Worm (Caenorhabditis elegans) whole organism, L4 larva: Measurements from ENCODE around the gene srj-19.

Experiments used
- F10B5.3 ChIP-seq: sonication (generic microtip); optimal IDR thresholded peaks from 2 replicates; lab custom pipeline; 2016; ENCODE audit warnings: mild to moderate bottlenecking, missing genetic modification characterization, missing compliant biosample characterization
- F44E2.7 ChIP-seq: fragments of 200-800 bp; sonication (Bioruptor generic); IDR thresholded peaks from 2 replicates; pipeline ENCODE4 v2.1.2; 2022; ENCODE audit warnings: missing genetic modification characterization, missing compliant biosample characterization
- R02D3.7 ChIP-seq: fragments of 150-350 bp; sonication (generic microtip); optimal IDR thresholded peaks from 3 replicates; lab custom pipeline; 2014; ENCODE audit warnings: missing biosample characterization, missing genetic modification characterization
- T20F7.1 ChIP-seq: fragments of 200-800 bp; sonication (Bioruptor generic); optimal IDR thresholded peaks from 2 replicates; lab custom pipeline; 2018; ENCODE audit warnings: mild to moderate bottlenecking, missing genetic modification characterization, missing compliant biosample characterization
- T26A8.4 ChIP-seq: fragments of 200-800 bp; sonication (Bioruptor generic); IDR thresholded peaks from 2 replicates; pipeline ENCODE4 v1.3.6; 2022; ENCODE audit warnings: missing genetic modification characterization, missing compliant biosample characterization
- Y75B8A.6 ChIP-seq: fragments of 200-800 bp; sonication (Bioruptor generic); IDR thresholded peaks from 2 replicates; pipeline ENCODE4 v1.3.6; 2022; ENCODE audit warnings: missing genetic modification reagents, missing genetic modification characterization, missing compliant biosample characterization
- ZK337.2 ChIP-seq: fragments of 200-800 bp; sonication (Bioruptor generic); IDR thresholded peaks from 2 replicates; pipeline ENCODE4 v1.3.6; 2022; ENCODE audit warnings: missing genetic modification reagents, missing genetic modification characterization, missing compliant biosample characterization
- ZK546.5 ChIP-seq, 2 experiments: sonication (generic microtip); optimal IDR thresholded peaks; 2 replicates each; lab custom pipeline; 2017; ENCODE audit warnings: missing biosample characterization in 2 of 2, missing genetic modification characterization in 2 of 2
- aha-1 ChIP-seq: fragments of 150-350 bp; peaks from one replicate; lab custom pipeline; 2014; ENCODE audit warnings: missing biosample characterization, missing genetic modification characterization
- ceh-20 ChIP-seq: fragments of 200-800 bp; sonication (Bioruptor generic); IDR thresholded peaks from 2 replicates; pipeline ENCODE4 v1.3.6; 2022; ENCODE audit warnings: missing genetic modification reagents, missing genetic modification characterization, missing compliant biosample characterization
- ceh-28 ChIP-seq: fragments of 150-350 bp; optimal IDR thresholded peaks from 2 replicates; lab custom pipeline; 2014; ENCODE audit warnings: missing biosample characterization, missing genetic modification reagents, missing genetic modification characterization
- ceh-32 ChIP-seq: sonication (generic microtip); optimal IDR thresholded peaks from 2 replicates; lab custom pipeline; 2016; ENCODE audit warnings: mild to moderate bottlenecking, missing genetic modification characterization, missing compliant biosample characterization; ENCODE audit not compliant: poor library complexity
- ceh-62 ChIP-seq: sonication (generic microtip); optimal IDR thresholded peaks from 2 replicates; lab custom pipeline; 2017; ENCODE audit warnings: missing biosample characterization, missing genetic modification characterization
- daf-16 ChIP-seq, 3 experiments: sonication (generic microtip); optimal IDR thresholded peaks; 2 replicates each; lab custom pipeline; 2016 to 2017; ENCODE audit warnings: missing genetic modification characterization in 3 of 3, missing genetic modification reagents in 3 of 3, mild to moderate bottlenecking in 2 of 3, missing compliant biosample characterization in 2 of 3, missing biosample characterization in 1 of 3, moderate library complexity in 1 of 3
- dmd-9 ChIP-seq: fragments of 200-800 bp; sonication (Bioruptor generic); IDR thresholded peaks from 2 replicates; pipeline ENCODE4 v1.3.6; 2022; ENCODE audit warnings: missing genetic modification reagents, missing genetic modification characterization, missing compliant biosample characterization
- dve-1 ChIP-seq: sonication (generic microtip); optimal IDR thresholded peaks from 2 replicates; lab custom pipeline; 2017; ENCODE audit warnings: antibody characterized with exemption, mild to moderate bottlenecking, missing genetic modification characterization, missing compliant biosample characterization; ENCODE audit not compliant: insufficient read depth
- egl-27 ChIP-seq: sonication (generic microtip); optimal IDR thresholded peaks from 3 replicates; lab custom pipeline; 2017; ENCODE audit warnings: missing biosample characterization, missing genetic modification reagents, missing genetic modification characterization
- egl-43 ChIP-seq: fragments of 200-800 bp; sonication (Bioruptor generic); IDR thresholded peaks from 2 replicates; pipeline ENCODE4 v1.3.6; 2022; ENCODE audit warnings: missing genetic modification reagents, missing genetic modification characterization, missing compliant biosample characterization
- fos-1 ChIP-seq: fragments of 150-350 bp; optimal IDR thresholded peaks from 2 replicates; lab custom pipeline; 2014; ENCODE audit warnings: missing biosample characterization, missing genetic modification characterization
- hlh-11 ChIP-seq: fragments of 200-800 bp; sonication (Bioruptor generic); optimal IDR thresholded peaks from 2 replicates; lab custom pipeline; 2018; ENCODE audit warnings: mild to moderate bottlenecking, missing genetic modification characterization, missing compliant biosample characterization
- hlh-30 ChIP-seq: sonication (generic microtip); optimal IDR thresholded peaks from 2 replicates; lab custom pipeline; 2017; ENCODE audit warnings: antibody characterized with exemption, mild to moderate bottlenecking, missing genetic modification characterization, missing compliant biosample characterization; ENCODE audit not compliant: insufficient read depth
- hmg-1.1 ChIP-seq: fragments of 200-800 bp; sonication (Bioruptor generic); IDR thresholded peaks from 2 replicates; pipeline ENCODE4 v1.3.6; 2022; ENCODE audit warnings: missing genetic modification reagents, missing genetic modification characterization, missing compliant biosample characterization
- lin-1 ChIP-seq: fragments of 200-800 bp; sonication (Bioruptor generic); IDR thresholded peaks from 2 replicates; pipeline ENCODE4 v1.3.6; 2022; ENCODE audit warnings: missing genetic modification reagents, missing genetic modification characterization, missing compliant biosample characterization
- lin-13 ChIP-seq: fragments of 150-350 bp; optimal IDR thresholded peaks from 2 replicates; lab custom pipeline; 2014; ENCODE audit warnings: missing biosample characterization, missing genetic modification reagents, missing genetic modification characterization
- lin-29 ChIP-seq: fragments of 200-800 bp; sonication (Bioruptor generic); IDR thresholded peaks from 2 replicates; pipeline ENCODE4 v1.3.6; 2022; ENCODE audit warnings: missing genetic modification reagents, missing genetic modification characterization, missing compliant biosample characterization
- lin-38 ChIP-seq: fragments of 200-800 bp; sonication (Bioruptor generic); IDR thresholded peaks from 2 replicates; pipeline ENCODE4 v1.3.6; 2022; ENCODE audit warnings: missing genetic modification reagents, missing genetic modification characterization, missing compliant biosample characterization
- lsy-2 ChIP-seq, 2 experiments: fragments of 150-350 bp in 1 of 2; sonication (generic microtip) in 1 of 2; optimal IDR thresholded peaks; 2 replicates each; lab custom pipeline; 2014 to 2017; ENCODE audit warnings: missing biosample characterization in 2 of 2, missing genetic modification characterization in 2 of 2
- madf-9 ChIP-seq: fragments of 200-800 bp; sonication (Bioruptor generic); conservative IDR thresholded peaks from 2 replicates; pipeline ENCODE4 v1.3.6; 2022; ENCODE audit warnings: missing genetic modification reagents, missing genetic modification characterization, missing compliant biosample characterization
- mdt-29 ChIP-seq: fragments of 200-800 bp; sonication (Bioruptor generic); IDR thresholded peaks from 2 replicates; pipeline ENCODE4 v1.3.6; 2022; ENCODE audit warnings: missing genetic modification reagents, missing genetic modification characterization, missing compliant biosample characterization
- mep-1 ChIP-seq: fragments of 150-350 bp; sonication (generic microtip); optimal IDR thresholded peaks from 3 replicates; lab custom pipeline; 2014; ENCODE audit warnings: missing biosample characterization, missing genetic modification characterization
- mes-2 ChIP-seq: sonication (generic microtip); optimal IDR thresholded peaks from 2 replicates; lab custom pipeline; 2016; ENCODE audit warnings: missing genotype, mild to moderate bottlenecking, missing genetic modification characterization, missing compliant biosample characterization; ENCODE audit not compliant: poor library complexity, severe bottlenecking
- mxl-2 ChIP-seq: fragments of 200-800 bp; sonication (Bioruptor generic); conservative IDR thresholded peaks from 2 replicates; pipeline ENCODE4 v1.3.6; 2022; ENCODE audit warnings: missing genetic modification reagents, missing genetic modification characterization, missing compliant biosample characterization
- nhr-102 ChIP-seq: sonication (generic microtip); optimal IDR thresholded peaks from 2 replicates; lab custom pipeline; 2016; ENCODE audit warnings: mild to moderate bottlenecking, missing genetic modification characterization, moderate library complexity, missing compliant biosample characterization
- nhr-11 ChIP-seq: fragments of 150-350 bp; optimal IDR thresholded peaks from 2 replicates; lab custom pipeline; 2014; ENCODE audit warnings: missing biosample characterization, missing genetic modification characterization
- nhr-25 ChIP-seq: sonication (generic microtip); optimal IDR thresholded peaks from 2 replicates; lab custom pipeline; 2017; ENCODE audit warnings: missing genetic modification characterization, mild to moderate bottlenecking, missing compliant biosample characterization, antibody characterized with exemption, moderate library complexity, borderline replicate concordance; ENCODE audit not compliant: insufficient read depth
- nhr-42 ChIP-seq: fragments of 200-800 bp; sonication (Bioruptor generic); IDR thresholded peaks from 2 replicates; pipeline ENCODE4 v1.3.6; 2022; ENCODE audit warnings: missing genetic modification characterization, missing compliant biosample characterization
- nhr-76 ChIP-seq: fragments of 150-350 bp; optimal IDR thresholded peaks from 2 replicates; lab custom pipeline; 2014; ENCODE audit warnings: missing biosample characterization, missing genetic modification characterization
- pha-4 ChIP-seq, 2 experiments: fragments of 150-350 bp in 1 of 2; fragments of 200-800 bp in 1 of 2; sonication (Bioruptor generic) in 1 of 2; IDR thresholded peaks in 1 of 2; optimal IDR thresholded peaks in 1 of 2; 2 replicates each; pipeline versions ENCODE4 v1.3.6 to Lab custom; 2014 to 2022; ENCODE audit warnings: missing genetic modification characterization in 2 of 2, missing genetic modification reagents in 2 of 2, missing biosample characterization in 1 of 2, missing compliant biosample characterization in 1 of 2
- rbr-2 ChIP-seq: sonication (generic microtip); optimal IDR thresholded peaks from 2 replicates; lab custom pipeline; 2016; ENCODE audit warnings: missing genotype, missing genetic modification characterization, missing compliant biosample characterization
- snpc-1.2 ChIP-seq: fragments of 200-800 bp; sonication (Bioruptor generic); IDR thresholded peaks from 2 replicates; pipeline ENCODE4 v1.3.6; 2022; ENCODE audit warnings: missing genetic modification reagents, missing genetic modification characterization, missing compliant biosample characterization
- snpc-4 ChIP-seq: fragments of 150-350 bp; optimal IDR thresholded peaks from 2 replicates; lab custom pipeline; 2014; ENCODE audit warnings: missing biosample characterization, missing genetic modification characterization
- tag-97 ChIP-seq: fragments of 200-800 bp; sonication (Bioruptor generic); IDR thresholded peaks from 2 replicates; pipeline ENCODE4 v1.3.6; 2022; ENCODE audit warnings: missing genetic modification characterization, missing compliant biosample characterization
- unc-130 ChIP-seq: sonication (generic microtip); optimal IDR thresholded peaks from 2 replicates; lab custom pipeline; 2016; ENCODE audit warnings: missing genetic modification reagents, missing genetic modification characterization, missing compliant biosample characterization
- unc-39 ChIP-seq: sonication (generic microtip); optimal IDR thresholded peaks from 2 replicates; lab custom pipeline; 2017; ENCODE audit warnings: missing biosample characterization, missing genetic modification characterization
- unc-62 ChIP-seq, 3 experiments: fragments of 150-350 bp in 1 of 3; sonication (generic microtip); optimal IDR thresholded peaks in 2 of 3; peaks in 1 of 3; 1 replicate in 1 of 3; 2 replicates in 2 of 3; lab custom pipeline; 2014 to 2017; ENCODE audit warnings: missing biosample characterization in 3 of 3, missing genetic modification characterization in 3 of 3, missing genetic modification reagents in 3 of 3, missing genotype in 1 of 3
- zfp-2 ChIP-seq: sonication (generic microtip); optimal IDR thresholded peaks from 2 replicates; lab custom pipeline; 2016; ENCODE audit warnings: mild to moderate bottlenecking, missing genetic modification characterization, missing compliant biosample characterization
- zfp-3 ChIP-seq: fragments of 200-800 bp; sonication (Bioruptor generic); conservative IDR thresholded peaks from 2 replicates; pipeline ENCODE4 v1.3.6; 2022; ENCODE audit warnings: missing genetic modification reagents, missing genetic modification characterization, missing compliant biosample characterization
- zip-2 ChIP-seq: fragments of 150-350 bp; optimal IDR thresholded peaks from 2 replicates; lab custom pipeline; 2014; ENCODE audit warnings: missing biosample characterization, missing genetic modification characterization
- ztf-11 ChIP-seq: fragments of 150-350 bp; optimal IDR thresholded peaks from 2 replicates; lab custom pipeline; 2014; ENCODE audit warnings: missing biosample characterization, missing genetic modification characterization

Gene srj-19

DNA sequence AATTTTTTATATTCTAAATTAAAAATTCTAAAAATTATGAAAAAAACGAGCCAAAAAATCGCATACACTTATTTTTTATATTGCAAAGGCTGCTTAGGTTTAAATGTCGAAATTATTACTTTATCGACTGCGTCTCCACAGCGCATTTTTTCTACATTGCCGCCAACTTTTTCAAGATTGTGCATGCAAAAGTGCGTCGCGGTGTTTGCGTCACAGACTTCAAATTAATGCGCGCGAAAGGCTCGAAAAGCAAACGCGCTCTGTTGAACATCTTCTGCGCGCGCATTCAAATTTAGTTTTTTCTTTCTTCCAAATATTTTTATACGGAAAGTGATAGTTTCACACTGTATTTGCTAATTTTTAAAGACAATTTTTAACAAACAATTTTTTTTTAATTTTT is 30.0 kb upstream of the srj-19 start (continued):
- no peak for TF ChIP-seq unc-39 (tag; lab: Kevin White, UChicago)
- peak; percentile 89 for TF ChIP-seq zfp-3
- TF ChIP-seq aha-1 (tag; lab: Kevin White, UChicago): peak; percentile 55
- no peak for TF ChIP-seq ceh-28 (tag; lab: Kevin White, UChicago)
- peak; percentile 69 for TF ChIP-seq dmd-9 (GFP tag; lab: Robert Waterston, UW)
- peak; percentile 93 for TF ChIP-seq pha-4 (GFP tag; IDR thresholded peaks at IDR 0.05; lab: Robert Waterston, UW)
- peak; percentile 16 for TF ChIP-seq pha-4 (tag; optimal IDR thresholded peaks at IDR 0.05; lab: Kevin White, UChicago)
- peak; percentile 63 for TF ChIP-seq snpc-1.2 (GFP tag; lab: Robert Waterston, UW)
- TF ChIP-seq lin-1 (GFP tag; lab: Robert Waterston, UW): no peak
- TF ChIP-seq nhr-76: no peak
- no peak for TF ChIP-seq ztf-11
- TF ChIP-seq nhr-11: peak; percentile 56
- no peak for TF ChIP-seq T20F7.1
- peak; percentile 96 for TF ChIP-seq hmg-1.1 (GFP tag; lab: Robert Waterston, UW)
- TF ChIP-seq mdt-29 (GFP tag; lab: Robert Waterston, UW): peak; percentile 85
- no peak for TF ChIP-seq egl-27 (tag; lab: Kevin White, UChicago)
- TF ChIP-seq mep-1 (tag; lab: Kevin White, UChicago): peak; percentile 73
- TF ChIP-seq ceh-20 (GFP tag; lab: Robert Waterston, UW): peak; percentile 94
- TF ChIP-seq T26A8.4 (GFP tag; lab: Robert Waterston, UW): peak; percentile 88
- no peak for TF ChIP-seq Y75B8A.6 (GFP tag; lab: Robert Waterston, UW)
- peak; percentile 36 for TF ChIP-seq F10B5.3 (tag; lab: Kevin White, UChicago)
- TF ChIP-seq ZK337.2: peak; percentile 72
- peak; percentile 77 for TF ChIP-seq nhr-102 (tag; lab: Kevin White, UChicago)
- no peak for TF ChIP-seq fos-1 (tag; lab: Kevin White, UChicago)
- peak; percentile 50 for TF ChIP-seq unc-130 (GFP tag; lab: Kevin White, UChicago)
- TF ChIP-seq tag-97 (GFP tag; lab: Robert Waterston, UW): 0 out of 2 replicates have a peak, but pooled peaks have one; percentile 59
- TF ChIP-seq lsy-2 (tag; optimal IDR thresholded peaks at IDR 0.05; lab: Kevin White, UChicago): peak in 1 of 2 experiments; percentile 82
- TF ChIP-seq mes-2: peak; percentile 91
- peak; percentile 92 for TF ChIP-seq nhr-42 (GFP tag; lab: Robert Waterston, UW)
- TF ChIP-seq egl-43 (GFP tag; lab: Robert Waterston, UW): peak; percentile 86
- TF ChIP-seq lin-38 (GFP tag; lab: Robert Waterston, UW): peak; percentile 99
- TF ChIP-seq snpc-4 (tag; lab: Kevin White, UChicago): no peak
- peak in 1 of 2 experiments; percentile 98 for TF ChIP-seq unc-62 (GFP tag; optimal IDR thresholded peaks at IDR 0.05 in 1 of 2; lab: Kevin White, UChicago)
- TF ChIP-seq unc-62 (tag; optimal IDR thresholded peaks at IDR 0.05; lab: Kevin White, UChicago): no peak
- TF ChIP-seq R02D3.7: no peak
- no peak for TF ChIP-seq daf-16 (GFP tag; optimal IDR thresholded peaks at IDR 0.05; lab: Kevin White, UChicago)
- peak; percentile 42 for TF ChIP-seq daf-16 (tag; optimal IDR thresholded peaks at IDR 0.05; lab: Kevin White, UChicago)
- no peak for TF ChIP-seq nhr-25 (tag; lab: Kevin White, UChicago)
- TF ChIP-seq hlh-11 (tag; lab: Kevin White, UChicago): peak; percentile 72
- TF ChIP-seq zfp-2: peak; percentile 62
- TF ChIP-seq rbr-2 (tag; lab: Kevin White, UChicago): peak; percentile 90
- TF ChIP-seq lin-29 (GFP tag; lab: Robert Waterston, UW): peak; percentile 74
- no peak for TF ChIP-seq ceh-32 (tag; lab: Kevin White, UChicago)
- no peak for TF ChIP-seq ceh-62 (tag; lab: Kevin White, UChicago)
- TF ChIP-seq ZK546.5 (tag; optimal IDR thresholded peaks at IDR 0.05; lab: Kevin White, UChicago): no peak
- peak; percentile 18 for TF ChIP-seq hlh-30
- TF ChIP-seq mxl-2: 0 out of 2 replicates have a peak, but pooled peaks have one; percentile 41
- peak; percentile 86 for TF ChIP-seq madf-9 (GFP tag; lab: Robert Waterston, UW)
- TF ChIP-seq dve-1 (tag; lab: Kevin White, UChicago): peak; percentile 81
- peak; percentile 76 for TF ChIP-seq lin-13 (GFP tag; lab: Kevin White, UChicago)
- no peak for TF ChIP-seq zip-2
- TF ChIP-seq F44E2.7 (GFP tag; lab: Robert Waterston, UW): no peak
